Fruit fly (Drosophila melanogaster) whole organism, prepupa: ENCODE data around the gene CG14565.

Experiments used
- CG10631 ChIP-seq: fragments of 200-800 bp; sonication (Bioruptor generic); optimal IDR thresholded peaks from 2 replicates; lab custom pipeline; 2016; ENCODE audit warnings: missing biosample characterization, missing genetic modification characterization
- CG10669 ChIP-seq: fragments of 200-800 bp; sonication (Bioruptor generic); optimal IDR thresholded peaks from 3 replicates; lab custom pipeline; 2018; ENCODE audit warnings: missing biosample characterization, mild to moderate bottlenecking, missing genetic modification characterization, moderate library complexity
- CG11762 ChIP-seq: fragments of 200-800 bp; sonication (Bioruptor generic); optimal IDR thresholded peaks from 3 replicates; lab custom pipeline; 2016; ENCODE audit warnings: missing biosample characterization, missing genetic modification characterization; ENCODE audit not compliant: insufficient read depth
- CG11902 ChIP-seq: fragments of 200-800 bp; sonication (Bioruptor generic); optimal IDR thresholded peaks from 3 replicates; lab custom pipeline; 2016; ENCODE audit warnings: missing biosample characterization, missing genetic modification characterization
- CG15336 ChIP-seq: fragments of 200-800 bp; sonication (Bioruptor generic); IDR thresholded peaks from 2 replicates; pipeline ENCODE4 v1.3.6; 2022; ENCODE audit warnings: missing biosample characterization, missing genetic modification characterization
- CG1621 ChIP-seq: fragments of 200-800 bp; sonication (Bioruptor generic); optimal IDR thresholded peaks from 3 replicates; lab custom pipeline; 2018; ENCODE audit warnings: missing biosample characterization, mild to moderate bottlenecking, missing genetic modification characterization
- CG16779 ChIP-seq: fragments of 200-800 bp; sonication (Bioruptor generic); optimal IDR thresholded peaks from 3 replicates; lab custom pipeline; 2017; ENCODE audit warnings: missing biosample characterization, mild to moderate bottlenecking, missing genetic modification characterization
- CG3032 ChIP-seq: fragments of 200-800 bp; optimal IDR thresholded peaks from 2 replicates; lab custom pipeline; 2019; ENCODE audit warnings: missing biosample characterization, mild to moderate bottlenecking, missing genetic modification characterization, moderate library complexity
- CG31627 ChIP-seq: fragments of 200-800 bp; sonication (Bioruptor generic); optimal IDR thresholded peaks from 3 replicates; lab custom pipeline; 2016; ENCODE audit warnings: missing biosample characterization, missing genetic modification characterization
- CG32006 ChIP-seq: fragments of 200-800 bp; sonication (Bioruptor generic); optimal IDR thresholded peaks from 3 replicates; lab custom pipeline; 2017; ENCODE audit warnings: missing biosample characterization, mild to moderate bottlenecking, missing genetic modification characterization
- CG34406 ChIP-seq: fragments of 200-800 bp; sonication (Bioruptor generic); optimal IDR thresholded peaks from 3 replicates; lab custom pipeline; 2016; ENCODE audit warnings: missing biosample characterization, missing genetic modification characterization
- CG4318 ChIP-seq: fragments of 200-800 bp; sonication (Bioruptor generic); optimal IDR thresholded peaks from 3 replicates; lab custom pipeline; 2017; ENCODE audit warnings: missing biosample characterization, mild to moderate bottlenecking, missing genetic modification characterization
- CG6163 ChIP-seq: fragments of 200-800 bp; sonication (Bioruptor generic); IDR thresholded peaks from 3 replicates; pipeline ENCODE4 v1.3.6; 2022; ENCODE audit warnings: missing biosample characterization, missing genetic modification characterization
- CG6808 ChIP-seq: fragments of 200-800 bp; sonication (Bioruptor generic); optimal IDR thresholded peaks from 3 replicates; lab custom pipeline; 2017; ENCODE audit warnings: missing biosample characterization, missing genetic modification characterization, mild to moderate bottlenecking, moderate library complexity, missing genetic modification reagents
- CG8632 ChIP-seq: fragments of 200-800 bp; sonication (Bioruptor generic); optimal IDR thresholded peaks from 3 replicates; lab custom pipeline; 2016; ENCODE audit warnings: missing biosample characterization, missing genetic modification characterization
- CG9139 ChIP-seq: fragments of 200-800 bp; sonication (Bioruptor generic); optimal IDR thresholded peaks from 3 replicates; lab custom pipeline; 2017; ENCODE audit warnings: missing biosample characterization, mild to moderate bottlenecking, missing genetic modification characterization
- Eip75B ChIP-seq: fragments of 200-800 bp; sonication (Bioruptor generic); optimal IDR thresholded peaks from 3 replicates; lab custom pipeline; 2016; ENCODE audit warnings: missing biosample characterization, missing genetic modification characterization
- Eip78C ChIP-seq: fragments of 200-800 bp; sonication (Bioruptor generic); peaks from one replicate; lab custom pipeline; 2016; ENCODE audit warnings: missing biosample characterization, missing genetic modification characterization
- Eip93F ChIP-seq: fragments of 200-800 bp; sonication (Bioruptor generic); optimal IDR thresholded peaks from 2 replicates; lab custom pipeline; 2016; ENCODE audit warnings: missing biosample characterization, mild to moderate bottlenecking, missing genetic modification characterization
- Gug ChIP-seq: fragments of 200-800 bp; sonication (Bioruptor generic); IDR thresholded peaks from 2 replicates; pipeline ENCODE4 v1.3.6; 2022; ENCODE audit warnings: missing biosample characterization, missing genetic modification characterization
- Hr38 ChIP-seq: sonication (Bioruptor generic); optimal IDR thresholded peaks from 2 replicates; lab custom pipeline; 2016; ENCODE audit warnings: missing biosample characterization, missing genetic modification characterization
- Hr4 ChIP-seq: fragments of 200-800 bp; sonication (Bioruptor generic); optimal IDR thresholded peaks from 3 replicates; lab custom pipeline; 2016; ENCODE audit warnings: missing biosample characterization, missing genetic modification characterization
- Met ChIP-seq: fragments of 200-800 bp; sonication (Bioruptor generic); optimal IDR thresholded peaks from 3 replicates; lab custom pipeline; 2016; ENCODE audit warnings: missing biosample characterization, missing genetic modification characterization
- OdsH ChIP-seq: fragments of 200-800 bp; sonication (Bioruptor generic); optimal IDR thresholded peaks from 3 replicates; lab custom pipeline; 2016; ENCODE audit warnings: missing biosample characterization, missing genetic modification characterization
- Smox ChIP-seq: fragments of 200-800 bp; sonication (Bioruptor generic); optimal IDR thresholded peaks from 3 replicates; lab custom pipeline; 2016; ENCODE audit warnings: missing biosample characterization, missing genetic modification characterization
- Sox102F ChIP-seq: fragments of 200-800 bp; sonication (Bioruptor generic); optimal IDR thresholded peaks from 2 replicates; lab custom pipeline; 2016; ENCODE audit warnings: missing biosample characterization, mild to moderate bottlenecking, missing genetic modification characterization
- Sox14 ChIP-seq: fragments of 200-800 bp; sonication (Bioruptor generic); optimal IDR thresholded peaks from 3 replicates; lab custom pipeline; 2016; ENCODE audit warnings: missing biosample characterization, missing genetic modification characterization
- Sox15 ChIP-seq: fragments of 200-800 bp; sonication (Bioruptor generic); optimal IDR thresholded peaks from 3 replicates; lab custom pipeline; 2016; ENCODE audit warnings: missing biosample characterization, missing genetic modification characterization
- achi ChIP-seq: fragments of 200-800 bp; sonication (Bioruptor generic); optimal IDR thresholded peaks from 3 replicates; lab custom pipeline; 2016; ENCODE audit warnings: missing biosample characterization, missing genetic modification characterization
- acj6 ChIP-seq: fragments of 200-800 bp; sonication (Bioruptor generic); optimal IDR thresholded peaks from 3 replicates; lab custom pipeline; 2016; ENCODE audit warnings: missing biosample characterization, missing genetic modification characterization
- cyc ChIP-seq: fragments of 200-800 bp; sonication (Bioruptor generic); optimal IDR thresholded peaks from 3 replicates; lab custom pipeline; 2016; ENCODE audit warnings: missing biosample characterization, missing genetic modification characterization
- dsx ChIP-seq: fragments of 200-800 bp; optimal IDR thresholded peaks from 3 replicates; lab custom pipeline; 2019; ENCODE audit warnings: missing biosample characterization, mild to moderate bottlenecking, missing genetic modification characterization, moderate library complexity; ENCODE audit not compliant: poor library complexity, severe bottlenecking
- esn ChIP-seq: fragments of 200-800 bp; sonication (Bioruptor generic); optimal IDR thresholded peaks from 2 replicates; lab custom pipeline; 2016; ENCODE audit warnings: missing biosample characterization, mild to moderate bottlenecking, missing genetic modification characterization, moderate library complexity
- fd59A ChIP-seq: fragments of 200-800 bp; sonication (Bioruptor generic); optimal IDR thresholded peaks from 2 replicates; lab custom pipeline; 2017; ENCODE audit warnings: missing biosample characterization, mild to moderate bottlenecking, missing genetic modification characterization, missing genetic modification reagents
- fkh ChIP-seq: fragments of 200-800 bp; sonication (Bioruptor generic); optimal IDR thresholded peaks from 3 replicates; lab custom pipeline; 2017; ENCODE audit warnings: missing biosample characterization, mild to moderate bottlenecking, missing genetic modification characterization, moderate library complexity
- net ChIP-seq: fragments of 200-800 bp; sonication (Bioruptor generic); optimal IDR thresholded peaks from 3 replicates; lab custom pipeline; 2016; ENCODE audit warnings: missing biosample characterization, missing genetic modification characterization
- pdm3 ChIP-seq: fragments of 200-800 bp; sonication (Bioruptor generic); optimal IDR thresholded peaks from 3 replicates; lab custom pipeline; 2016; ENCODE audit warnings: missing biosample characterization, missing genetic modification characterization
- spab ChIP-seq: fragments of 200-800 bp; sonication (Bioruptor generic); optimal IDR thresholded peaks from 2 replicates; lab custom pipeline; 2017; ENCODE audit warnings: missing biosample characterization, mild to moderate bottlenecking, missing genetic modification characterization, missing genetic modification reagents
- ss ChIP-seq, 2 experiments: fragments of 200-800 bp; sonication (Bioruptor generic); optimal IDR thresholded peaks; 2 replicates in 1 of 2; 3 replicates in 1 of 2; lab custom pipeline; 2017 to 2018; ENCODE audit warnings: mild to moderate bottlenecking in 2 of 2, missing biosample characterization in 2 of 2, missing genetic modification characterization in 2 of 2, moderate library complexity in 1 of 2
- svp ChIP-seq: fragments of 200-800 bp; sonication (Bioruptor generic); peaks from one replicate; lab custom pipeline; 2016; ENCODE audit warnings: missing biosample characterization, missing genetic modification characterization
- topi ChIP-seq: fragments of 200-800 bp; sonication (Bioruptor generic); optimal IDR thresholded peaks from 3 replicates; lab custom pipeline; 2016; ENCODE audit warnings: missing biosample characterization, missing genetic modification characterization
- vri ChIP-seq: fragments of 200-800 bp; sonication (Bioruptor generic); optimal IDR thresholded peaks from 3 replicates; lab custom pipeline; 2016; ENCODE audit warnings: missing biosample characterization, mild to moderate bottlenecking, missing genetic modification characterization

Gene CG14565

dm6 chr3L:21728616-21729047 is 15.4 kb downstream of the CG14565 start, which contains the start of the genes CG11247 and Polr2H (continued):
- TF ChIP-seq CG11902 (peak; percentile 93), Hr38 (peak; percentile 79), Eip75B (GFP tag; lab: Kevin White, UChicago) (peak; percentile 88), fd59A (GFP tag; lab: Kevin White, UChicago) (peak; percentile 68), CG10669 (GFP tag; lab: Kevin White, UChicago) (peak; percentile 73), CG15336 (peak; percentile 73), CG10631 (GFP tag; lab: Kevin White, UChicago) (peak; percentile 91), spab (GFP tag; lab: Kevin White, UChicago) (peak; percentile 52), fkh (peak; percentile 79), CG34406 (GFP tag; lab: Kevin White, UChicago) (peak; percentile 79), pdm3 (GFP tag; lab: Kevin White, UChicago) (peak; percentile 90), Sox15 (GFP tag; lab: Kevin White, UChicago) (peak; percentile 95), svp (GFP tag; lab: Kevin White, UChicago) (peak; percentile 93), net (GFP tag; lab: Kevin White, UChicago) (peak; percentile 83), CG16779 (tag; lab: Kevin White, UChicago) (no peak), topi (peak; percentile 88), Hr4 (GFP tag; lab: Kevin White, UChicago) (peak; percentile 95), CG11762 (GFP tag; lab: Kevin White, UChicago) (peak; percentile 70), Eip78C (GFP tag; lab: Kevin White, UChicago) (peak; percentile 93), Eip93F (peak; percentile 31), CG4318 (peak; percentile 84)

dm6 chr3L:21727728-21728124 is 16.3 kb downstream of the CG14565 start:
- no peak for TF ChIP-seq Sox15 (GFP tag; lab: Kevin White, UChicago)
- TF ChIP-seq, all 60 proteins: peak for 0

- TF ChIP-seq svp (GFP tag; lab: Kevin White, UChicago) (peak; percentile 62), CG31627 (GFP tag; lab: Kevin White, UChicago) (no peak), fkh (peak; percentile 51), Eip78C (GFP tag; lab: Kevin White, UChicago) (peak; percentile 47)
Observed at dm6 chr3L:21727013-21727727, 16.9 kb downstream of the CG14565 start.

- peak; percentile 23 for TF ChIP-seq pdm3 (GFP tag; lab: Kevin White, UChicago)
- TF ChIP-seq CG6163 (GFP tag; lab: Robert Waterston, UW) = no peak
- TF ChIP-seq OdsH (GFP tag; lab: Kevin White, UChicago) = peak; percentile 28
- peak; percentile 18 for TF ChIP-seq CG8632
- no peak for TF ChIP-seq cyc
- no peak for TF ChIP-seq Hr38
- TF ChIP-seq CG10631 (GFP tag; lab: Kevin White, UChicago) = peak; percentile 74
- no peak for TF ChIP-seq Gug (GFP tag; lab: Robert Waterston, UW)
- TF ChIP-seq CG1621 (tag; lab: Kevin White, UChicago) = peak; percentile 65
- TF ChIP-seq dsx = peak; percentile 63
- TF ChIP-seq vri (GFP tag; lab: Kevin White, UChicago) = no peak
- TF ChIP-seq CG9139 (GFP tag; lab: Kevin White, UChicago) = no peak
- TF ChIP-seq ss (GFP tag; optimal IDR thresholded peaks at IDR 0.05; lab: Kevin White, UChicago) = peak; percentile 5 to 35
- peak; percentile 6 for TF ChIP-seq Smox (GFP tag; lab: Kevin White, UChicago)
- peak; percentile 25 for TF ChIP-seq CG32006
- peak; percentile 77 for TF ChIP-seq Eip78C (GFP tag; lab: Kevin White, UChicago)
- peak; percentile 39 for TF ChIP-seq Eip75B (GFP tag; lab: Kevin White, UChicago)
- TF ChIP-seq Sox102F (GFP tag; lab: Kevin White, UChicago) = peak; percentile 16
- peak; percentile 69 for TF ChIP-seq fd59A (GFP tag; lab: Kevin White, UChicago)
- TF ChIP-seq CG34406 (GFP tag; lab: Kevin White, UChicago) = peak; percentile 8
- peak; percentile 49 for TF ChIP-seq acj6 (GFP tag; lab: Kevin White, UChicago)
- TF ChIP-seq Met (GFP tag; lab: Kevin White, UChicago) = peak; percentile 41
- peak; percentile 69 for TF ChIP-seq CG6808 (GFP tag; lab: Kevin White, UChicago)
- no peak for TF ChIP-seq CG31627 (GFP tag; lab: Kevin White, UChicago)
- TF ChIP-seq achi (GFP tag; lab: Kevin White, UChicago) = peak; percentile 38
- peak; percentile 68 for TF ChIP-seq svp (GFP tag; lab: Kevin White, UChicago)
- TF ChIP-seq CG3032 = peak; percentile 72
- TF ChIP-seq Sox14 (GFP tag; lab: Kevin White, UChicago) = peak; percentile 36
- peak; percentile 21 for TF ChIP-seq net (GFP tag; lab: Kevin White, UChicago)
- peak; percentile 71 for TF ChIP-seq CG10669 (GFP tag; lab: Kevin White, UChicago)
- TF ChIP-seq spab (GFP tag; lab: Kevin White, UChicago) = peak; percentile 55
- peak; percentile 41 for TF ChIP-seq esn
Observed at dm6 chr3L:21720869-21721268, 23.2 kb downstream of the CG14565 start.
